Fruit fly (Drosophila melanogaster): ENCODE data around the gene Mis12.
A peak's percentile ranks its signal among the peaks of the same experiment; 100 is the strongest.

Gene Mis12

DNA sequence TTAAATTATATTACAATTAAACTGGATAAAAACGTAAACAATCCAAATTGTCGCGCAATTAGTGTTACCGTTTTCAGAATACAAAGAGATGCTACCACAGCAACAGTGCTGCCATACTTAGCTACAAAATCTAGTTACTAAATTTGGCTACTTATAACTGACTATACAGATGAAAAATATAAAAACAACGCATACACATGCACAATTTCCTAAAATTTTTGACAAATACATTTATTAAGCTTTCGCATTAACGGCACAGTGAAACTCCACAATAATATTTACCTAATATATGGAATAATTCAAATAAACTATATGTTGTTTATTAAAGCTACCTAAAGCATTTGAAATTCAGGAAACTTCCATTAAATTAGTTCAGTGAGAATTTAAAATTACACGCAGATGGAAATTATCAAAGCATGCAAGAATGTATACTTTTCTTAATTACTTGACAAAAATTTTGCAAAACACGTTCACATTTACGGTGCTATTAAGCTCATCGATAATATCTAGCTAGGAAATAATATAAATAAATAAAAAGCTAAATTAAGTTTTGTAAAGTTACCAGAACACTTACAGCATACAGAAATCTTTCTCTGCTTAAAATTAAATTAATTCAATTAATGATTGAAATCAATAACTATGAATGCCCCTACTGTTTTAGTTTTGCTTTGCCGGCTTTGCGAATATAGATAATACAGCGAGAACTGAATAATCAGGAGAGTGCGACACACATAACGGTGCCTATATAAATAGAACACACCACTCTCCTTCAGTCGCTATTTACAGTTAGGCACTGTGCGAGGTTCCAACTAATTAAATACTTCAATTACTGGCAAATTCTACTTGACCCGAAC is at the start of gene Mis12, which contains the start of gene CG9953:
TSS of gene Mis12 (minus strand) at position 88 of the 854 bp plus-strand sequence.
TSS of gene CG9953 (plus strand) at position 698 of the 854 bp plus-strand sequence.
- peak; percentile 60 for TF ChIP-seq noc (tag; optimal IDR thresholded peaks at IDR 0.05)

DNA sequence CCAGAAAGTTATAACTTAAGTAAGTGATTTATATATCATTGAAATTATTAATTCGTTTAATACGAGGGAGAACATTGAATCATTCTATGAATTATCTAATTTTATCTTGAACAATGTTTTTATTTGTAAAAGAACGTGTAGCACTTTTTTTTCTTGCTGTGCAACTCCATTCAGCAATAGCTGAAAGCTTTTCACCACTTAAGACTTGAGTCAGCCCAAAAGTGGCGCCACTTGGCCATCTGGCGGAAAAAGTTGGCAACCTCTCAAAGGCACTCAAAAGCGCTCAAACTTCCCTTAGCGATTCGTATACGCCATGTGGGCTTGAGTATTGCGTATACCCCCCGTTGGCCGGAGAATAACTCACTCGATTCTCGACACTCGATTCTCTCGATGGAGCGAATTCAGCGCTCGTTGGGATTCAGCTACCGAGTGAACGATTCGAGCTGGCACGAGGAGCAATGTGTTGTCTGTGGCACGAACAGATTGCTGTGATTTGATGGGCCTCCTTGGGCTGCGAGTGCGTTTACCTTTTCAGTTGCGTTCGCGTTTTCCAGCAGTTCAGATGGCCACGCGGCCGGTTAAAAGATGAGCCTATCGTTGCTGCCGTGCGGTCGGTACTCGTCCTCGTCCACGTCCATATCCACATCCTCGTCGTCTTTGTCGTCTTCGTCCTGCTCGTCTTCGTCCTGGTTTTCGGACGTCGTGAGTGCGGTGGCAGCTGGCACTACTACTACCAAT is 44.9 kb upstream of the Mis12 start:
- no peak for TF ChIP-seq noc (tag; optimal IDR thresholded peaks at IDR 0.05)

DNA sequence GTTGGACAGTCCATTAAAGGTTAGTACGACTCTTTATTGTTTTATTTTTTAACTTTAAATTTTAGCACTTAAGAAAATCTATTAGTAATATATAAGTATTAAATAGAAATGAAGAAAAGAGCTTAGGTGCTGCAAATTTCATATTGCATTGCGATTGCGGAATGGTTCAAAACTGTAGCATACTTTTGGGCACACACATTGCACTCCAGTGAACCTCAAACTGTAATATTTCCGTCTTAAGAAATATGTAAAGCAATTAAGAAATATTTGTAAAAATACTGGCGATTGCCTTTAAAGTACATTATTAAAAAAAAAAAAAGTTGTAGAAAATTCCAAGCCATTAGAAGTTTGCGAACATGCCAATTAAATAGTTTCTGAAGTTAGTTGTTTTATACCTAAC is 43.4 kb upstream of the Mis12 start:
- no peak for TF ChIP-seq noc (tag; optimal IDR thresholded peaks at IDR 0.05)

DNA sequence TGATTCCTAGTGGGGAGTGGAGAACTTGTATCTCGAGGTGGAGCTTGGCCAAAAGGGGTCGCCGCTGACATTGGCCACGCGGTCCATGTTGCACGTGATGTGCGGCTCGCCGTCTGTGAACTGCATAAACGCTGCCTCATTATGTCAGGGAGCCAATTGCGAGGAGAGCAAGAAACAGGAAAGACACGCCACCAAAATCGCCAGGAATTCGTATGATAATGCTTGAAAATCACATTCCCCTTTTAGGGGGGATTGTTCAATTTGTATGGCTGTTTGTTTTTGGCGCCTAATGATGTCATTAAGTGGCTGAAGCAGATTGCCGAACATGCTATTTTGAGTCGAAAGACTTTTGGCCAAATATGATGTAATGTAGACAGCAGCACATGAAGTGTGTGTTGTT is 41.0 kb upstream of the Mis12 start:
- TF ChIP-seq noc (tag; optimal IDR thresholded peaks at IDR 0.05): no peak

DNA sequence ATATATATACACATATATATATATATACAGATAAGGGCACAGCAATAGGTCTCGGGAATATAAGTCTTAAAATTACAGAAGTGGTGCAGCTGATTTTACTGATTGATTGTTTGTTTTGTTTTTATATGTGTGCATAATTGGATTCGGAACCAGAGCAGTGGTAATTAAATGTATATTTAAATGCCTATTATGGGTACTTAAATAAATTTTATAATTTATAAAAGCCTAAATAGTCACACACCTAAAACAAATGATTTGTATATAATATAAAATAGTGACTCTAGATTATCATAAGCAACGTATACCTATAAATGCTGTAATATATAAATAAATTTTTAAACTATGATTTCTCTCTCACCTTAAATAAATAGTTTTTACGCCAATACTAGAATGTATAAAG is 40.6 kb upstream of the Mis12 start:
- no peak for TF ChIP-seq noc (tag; optimal IDR thresholded peaks at IDR 0.05)

DNA sequence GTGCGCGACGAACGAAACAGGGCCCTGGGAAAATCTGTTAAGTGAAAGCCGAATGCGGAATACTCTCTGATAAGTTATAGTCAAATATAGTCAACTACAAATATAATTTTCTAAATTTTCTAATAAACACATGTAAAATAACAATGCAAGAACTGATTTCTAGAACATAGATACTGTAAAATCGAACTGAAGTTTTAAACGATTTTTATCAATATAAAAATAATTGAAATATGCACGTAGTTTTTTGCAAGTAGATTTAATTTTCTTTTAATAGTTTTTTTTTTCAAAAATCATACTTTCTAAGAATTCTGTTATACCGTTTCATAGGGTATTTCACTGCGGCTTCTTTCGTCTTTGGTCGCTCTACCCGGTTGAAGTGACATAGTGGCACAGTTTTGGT is 39.5 kb upstream of the Mis12 start:
- TF ChIP-seq noc (tag; optimal IDR thresholded peaks at IDR 0.05): peak; percentile 27

DNA sequence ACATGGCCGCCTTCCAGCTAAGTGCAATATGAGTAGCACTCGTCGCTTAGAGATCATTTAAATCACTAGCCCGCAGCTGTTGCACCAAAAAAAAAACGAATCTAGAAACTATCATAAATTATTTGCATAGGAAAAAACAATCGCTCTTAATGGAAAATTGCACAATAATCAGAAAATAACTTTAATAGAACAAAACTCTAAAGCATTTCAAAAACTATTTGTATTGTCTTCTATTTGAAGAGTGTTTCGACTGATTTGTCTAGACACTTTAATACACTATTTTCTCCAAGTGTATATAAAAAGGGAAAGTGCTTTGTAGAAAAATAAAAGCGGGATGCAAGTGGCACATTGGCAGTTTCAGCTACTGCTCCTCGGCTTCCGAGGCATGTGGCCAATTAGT is 37.6 kb upstream of the Mis12 start:
- no peak for TF ChIP-seq noc (tag; optimal IDR thresholded peaks at IDR 0.05)

DNA sequence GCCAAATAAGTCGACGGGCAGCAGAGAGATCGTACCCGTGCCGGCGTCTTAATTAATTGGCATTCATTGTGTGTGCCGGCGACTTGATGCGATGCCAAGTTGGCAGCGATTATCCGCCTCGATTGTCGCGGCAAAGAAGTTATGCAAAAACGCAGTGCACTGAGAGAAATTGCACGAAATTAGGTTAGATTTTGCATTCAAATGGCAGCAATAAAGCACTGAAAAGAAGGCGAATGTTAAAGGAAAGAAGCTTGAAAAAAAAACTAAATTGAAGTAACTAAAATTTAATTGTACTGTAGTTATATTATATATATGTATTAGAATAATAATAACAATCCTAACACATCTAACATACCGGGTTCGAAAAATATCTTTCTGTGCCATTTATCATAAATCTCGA is 34.3 kb upstream of the Mis12 start:
- TF ChIP-seq noc (tag; optimal IDR thresholded peaks at IDR 0.05): no peak

DNA sequence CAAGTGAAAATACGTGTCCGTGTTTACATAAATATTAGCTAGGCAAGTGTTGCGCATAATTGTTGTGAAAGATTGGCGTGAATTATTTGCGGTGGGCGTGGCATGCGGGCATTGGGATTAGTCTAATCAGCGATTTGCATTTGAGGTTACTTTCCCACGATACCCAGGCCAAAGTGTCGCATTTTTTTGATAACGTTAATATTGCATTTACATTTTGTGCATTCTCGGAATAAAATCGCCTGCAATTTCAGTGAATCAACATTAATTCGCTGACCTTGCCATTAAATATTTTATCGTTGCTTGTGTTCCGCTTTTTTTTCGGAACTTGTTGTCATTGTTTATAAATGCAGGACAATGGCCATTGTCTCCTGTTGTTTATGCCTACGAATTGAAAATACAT is 33.5 kb upstream of the Mis12 start:
- TF ChIP-seq noc (tag; optimal IDR thresholded peaks at IDR 0.05): no peak

DNA sequence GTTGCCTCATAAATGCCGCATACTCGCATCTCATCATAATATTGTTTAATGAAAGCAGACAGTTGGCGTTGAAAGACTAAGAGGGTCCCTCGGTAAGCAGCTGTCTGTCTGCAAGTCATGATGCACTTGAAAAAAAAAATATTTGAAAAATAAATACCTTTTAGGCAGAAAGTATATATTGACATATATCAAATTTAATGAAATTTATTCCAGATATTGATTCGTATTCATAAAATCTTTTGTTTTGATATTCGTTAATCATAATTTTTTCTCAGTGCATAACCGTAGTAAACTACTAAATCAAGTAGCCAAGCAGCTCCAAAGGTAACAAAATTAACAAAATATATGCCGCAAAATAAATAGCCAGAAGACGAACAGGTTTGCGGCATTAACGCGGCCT is 33.0 kb upstream of the Mis12 start:
- no peak for TF ChIP-seq noc (tag; optimal IDR thresholded peaks at IDR 0.05)

DNA sequence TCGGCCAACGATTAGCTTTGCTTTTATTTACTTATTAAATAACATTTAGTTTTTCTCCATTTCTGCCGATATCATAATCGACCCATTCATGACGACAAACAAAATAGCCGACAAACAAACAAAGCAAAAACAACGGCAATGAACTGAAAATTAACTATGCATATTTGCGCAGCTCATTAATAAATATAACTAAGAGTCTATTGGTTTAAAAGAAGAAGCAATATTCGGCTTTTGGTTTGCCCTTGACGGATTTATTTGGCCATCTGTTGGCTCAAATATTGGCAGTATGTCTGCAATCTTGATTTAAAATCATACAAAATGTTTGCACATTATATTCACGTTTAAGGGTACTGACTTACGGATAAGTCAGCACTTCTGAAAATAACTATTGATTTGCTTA is 31.1 kb upstream of the Mis12 start:
- TF ChIP-seq noc (tag; optimal IDR thresholded peaks at IDR 0.05): no peak

DNA sequence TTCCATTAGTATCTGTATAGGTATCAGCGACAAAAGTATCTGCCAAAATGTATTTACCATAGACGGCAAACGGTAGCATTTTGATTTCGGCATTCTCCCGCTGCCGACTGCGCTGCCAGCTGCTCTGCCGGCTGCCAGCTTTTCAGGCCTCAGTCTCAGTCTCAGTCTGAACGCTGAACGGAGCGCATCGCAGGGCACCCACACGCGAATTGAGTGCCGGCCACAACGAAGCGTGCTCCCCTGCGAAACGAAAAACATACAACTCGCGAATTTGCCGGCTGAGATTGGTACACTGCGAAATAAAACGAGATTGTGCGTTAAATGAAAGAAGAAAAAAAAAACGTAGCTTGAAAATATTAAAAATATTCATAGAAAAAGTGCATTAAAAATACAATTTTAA is 29.8 kb upstream of the Mis12 start, which contains the start of gene Mp:
TSS of gene Mp (plus strand) at position 152 of the 400 bp plus-strand sequence.
- no peak for TF ChIP-seq noc (tag; optimal IDR thresholded peaks at IDR 0.05)

DNA sequence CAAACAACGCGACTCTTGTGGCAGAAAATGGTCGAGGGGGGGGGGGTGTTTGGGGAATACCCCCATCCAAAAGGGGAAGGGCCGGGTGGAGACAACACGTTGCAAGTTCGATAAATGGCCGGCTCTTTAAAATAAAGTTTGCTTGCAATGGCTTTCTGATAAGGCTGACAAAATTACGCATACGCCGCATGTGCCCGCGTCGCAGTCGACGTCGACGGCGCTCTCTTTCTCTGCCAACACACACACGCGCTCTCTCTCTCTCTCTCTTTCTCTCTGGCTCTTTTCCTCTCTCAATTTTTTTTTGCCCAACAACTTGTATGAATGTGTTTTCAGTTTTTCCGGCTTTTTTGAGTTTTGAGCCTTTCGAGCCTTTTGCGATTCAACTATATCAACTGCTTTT is 28.6 kb upstream of the Mis12 start:
- no peak for TF ChIP-seq noc (tag; optimal IDR thresholded peaks at IDR 0.05)

DNA sequence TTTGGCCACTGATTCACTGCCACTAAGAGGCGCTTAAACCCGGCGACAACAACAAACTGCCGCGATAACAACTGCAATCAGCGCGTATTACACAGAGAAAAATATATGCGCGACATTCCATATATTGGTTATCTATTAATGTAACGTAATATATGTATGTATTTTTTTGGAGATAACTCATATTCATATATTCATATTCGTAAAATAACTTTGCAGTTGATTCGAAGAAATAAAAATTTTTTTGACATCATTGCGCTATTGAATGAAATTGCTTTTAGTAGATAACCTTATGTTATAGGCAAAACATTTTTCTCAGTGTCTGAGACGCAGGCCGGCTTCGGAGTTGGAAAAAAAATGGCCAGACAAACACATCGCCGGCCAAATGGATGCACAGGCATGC is 28.1 kb upstream of the Mis12 start:
- no peak for TF ChIP-seq noc (tag; optimal IDR thresholded peaks at IDR 0.05)

DNA sequence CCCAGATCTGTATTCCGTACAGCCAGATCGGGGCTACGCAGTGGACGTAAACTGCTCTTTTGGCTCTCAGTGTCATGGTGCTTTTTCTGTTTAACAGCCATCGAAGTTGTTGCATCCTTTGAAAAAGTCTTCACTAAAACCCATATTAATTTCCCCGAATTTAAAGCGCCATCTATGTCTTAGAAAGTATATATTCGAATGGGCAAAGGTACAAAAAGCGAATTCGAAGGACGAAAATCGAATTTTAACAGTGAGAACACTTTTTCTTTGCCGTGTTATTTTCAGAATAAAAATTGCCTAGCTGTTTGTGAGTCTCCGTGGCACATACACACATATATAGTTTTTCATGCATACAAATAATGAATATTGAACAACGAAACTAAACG is 26.5 kb upstream of the Mis12 start:
- no peak for TF ChIP-seq noc (tag; optimal IDR thresholded peaks at IDR 0.05)

DNA sequence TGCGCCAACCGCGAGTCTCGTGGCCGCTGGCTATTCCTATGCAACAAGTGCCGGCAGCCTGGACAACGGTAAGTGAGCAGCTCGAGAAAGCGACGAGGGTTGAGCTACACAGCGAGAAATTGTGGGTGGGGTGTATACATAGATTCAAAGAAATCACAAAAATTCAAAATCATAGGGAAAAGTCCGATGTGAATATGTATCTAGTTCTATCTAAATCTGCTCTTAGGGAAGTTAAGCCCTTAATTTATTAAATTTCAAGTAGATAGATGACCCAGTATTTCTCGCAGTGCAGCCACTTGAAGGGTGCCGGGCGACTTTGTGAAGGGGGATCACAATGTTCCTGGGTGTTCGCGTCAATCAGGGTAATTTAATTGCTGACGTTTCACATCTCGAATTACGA is 24.5 kb upstream of the Mis12 start:
- no peak for TF ChIP-seq noc (tag; optimal IDR thresholded peaks at IDR 0.05)

DNA sequence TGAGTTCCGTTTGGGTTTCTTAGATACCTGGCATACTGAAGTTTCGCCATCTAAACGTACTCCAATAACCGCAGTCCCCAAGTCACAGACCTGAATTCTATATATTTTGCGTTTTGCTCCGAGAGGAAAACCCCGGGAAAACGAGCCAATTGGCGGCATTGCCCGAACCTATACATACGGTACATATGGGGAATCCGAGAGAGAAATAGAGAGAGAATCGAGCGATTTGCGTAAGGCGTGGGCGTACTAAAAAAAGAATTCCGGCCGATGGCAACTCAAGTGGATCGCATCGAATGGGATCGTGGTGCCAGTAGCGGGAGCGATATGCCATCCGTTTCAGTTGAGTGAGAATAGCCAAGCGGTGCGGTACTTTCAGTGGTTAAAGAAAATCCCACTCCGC is 21.4 kb upstream of the Mis12 start, which contains the start of gene bin:
TSS of gene bin (plus strand) at position 335 of the 400 bp plus-strand sequence.
- TF ChIP-seq noc (tag; optimal IDR thresholded peaks at IDR 0.05): no peak

Data from whole organism, larva.